Fruit fly (Drosophila melanogaster): Measurements from ENCODE around the gene mRpL23.

The mRpL23 gene

dm6 chr3L:2387816-2388215 lies 14.3 kb upstream of the mRpL23 start (continued):
- no peak for TF ChIP-seq CG14965 (GFP tag; optimal IDR thresholded peaks at IDR 0.05; ENCODE audit: borderline replicate concordance)
- no peak for TF ChIP-seq kah (GFP tag; optimal IDR thresholded peaks at IDR 0.05)
- TF ChIP-seq CG6813 (GFP tag; optimal IDR thresholded peaks at IDR 0.05): no peak
- no peak for TF ChIP-seq CG3281 (GFP tag; optimal IDR thresholded peaks at IDR 0.05)
- no peak for TF ChIP-seq CG18764 (GFP tag; optimal IDR thresholded peaks at IDR 0.05)
- TF ChIP-seq CG17328 (GFP tag; IDR thresholded peaks at IDR 0.05): no peak
- no peak for TF ChIP-seq CG1647 (GFP tag; optimal IDR thresholded peaks at IDR 0.05)
- TF ChIP-seq nerfin-1 (tag; optimal IDR thresholded peaks at IDR 0.05): peak; percentile 92
- TF ChIP-seq HmgD (GFP tag; optimal IDR thresholded peaks at IDR 0.05): no peak
- TF ChIP-seq CG10543 (GFP tag; optimal IDR thresholded peaks at IDR 0.05): no peak
- no peak for TF ChIP-seq Hr3 (GFP tag; optimal IDR thresholded peaks at IDR 0.05)
- TF ChIP-seq CG8290 (GFP tag; optimal IDR thresholded peaks at IDR 0.05): no peak
- no peak for TF ChIP-seq CG8290 (tag; optimal IDR thresholded peaks at IDR 0.05)
- TF ChIP-seq CG7556 (GFP tag; optimal IDR thresholded peaks at IDR 0.05): no peak
- peak; percentile 7 for TF ChIP-seq stwl (tag; optimal IDR thresholded peaks at IDR 0.05)
- TF ChIP-seq CG33557 (GFP tag; optimal IDR thresholded peaks at IDR 0.05): no peak
- TF ChIP-seq CG10979 (tag; optimal IDR thresholded peaks at IDR 0.05): no peak
- TF ChIP-seq crp (GFP tag; optimal IDR thresholded peaks at IDR 0.05): no peak
- TF ChIP-seq Hr78 (GFP tag; optimal IDR thresholded peaks at IDR 0.05): no peak
- no peak for TF ChIP-seq caup (GFP tag; optimal IDR thresholded peaks at IDR 0.05; ENCODE audit: severe bottlenecking)
- peak; percentile 17 for TF ChIP-seq CG17359 (tag; optimal IDR thresholded peaks at IDR 0.05)
- no peak; the same call in 2 of the 3 replicates for TF ChIP-seq CG34422 (GFP tag; IDR thresholded peaks at IDR 0.05)
- TF ChIP-seq CG6689 (GFP tag; IDR thresholded peaks at IDR 0.05): no peak
- TF ChIP-seq gsb-n (tag; optimal IDR thresholded peaks at IDR 0.05): no peak
- no peak for TF ChIP-seq Ssrp (tag; optimal IDR thresholded peaks at IDR 0.05)
- no peak for TF ChIP-seq ssp (GFP tag; IDR thresholded peaks at IDR 0.05)
- no peak for TF ChIP-seq CG4360 (GFP tag; IDR thresholded peaks at IDR 0.05)
- no peak for TF ChIP-seq HLH3B (GFP tag; IDR thresholded peaks at IDR 0.05)
- TF ChIP-seq trem (tag; optimal IDR thresholded peaks at IDR 0.05): peak; percentile 30
- no peak for TF ChIP-seq mirr (GFP tag; optimal IDR thresholded peaks at IDR 0.05)
- no peak for TF ChIP-seq CG13296 (GFP tag; optimal IDR thresholded peaks at IDR 0.05)
- no peak for TF ChIP-seq Oli (tag; optimal IDR thresholded peaks at IDR 0.05)
- no peak for TF ChIP-seq B-H2 (GFP tag; optimal IDR thresholded peaks at IDR 0.05)
- TF ChIP-seq H2.0 (GFP tag; IDR thresholded peaks at IDR 0.05): no peak
- peak; percentile 42; the same call in 1 of the 2 replicates for TF ChIP-seq CG13287 (GFP tag; IDR thresholded peaks at IDR 0.05; ENCODE audit: partially characterized antibody)
- no peak for TF ChIP-seq CG14667 (GFP tag; IDR thresholded peaks at IDR 0.05)
- no peak for TF ChIP-seq CG7271 (tag; optimal IDR thresholded peaks at IDR 0.05)
- TF ChIP-seq tna (GFP tag; IDR thresholded peaks at IDR 0.05; ENCODE audit: partially characterized antibody): no peak
- no peak for TF ChIP-seq ftz-f1 (GFP tag; optimal IDR thresholded peaks at IDR 0.05)
- no peak for TF ChIP-seq Chrac-16 (GFP tag; optimal IDR thresholded peaks at IDR 0.05)
- no peak for TF ChIP-seq CG8281 (tag; optimal IDR thresholded peaks at IDR 0.05)
- TF ChIP-seq CG14860 (GFP tag; IDR thresholded peaks at IDR 0.05; ENCODE audit: partially characterized antibody): no peak
- peak; percentile 20 for TF ChIP-seq dmrt99B (tag; optimal IDR thresholded peaks at IDR 0.05)
- TF ChIP-seq corto (GFP tag; optimal IDR thresholded peaks at IDR 0.05): no peak
- TF ChIP-seq CG15514 (GFP tag; optimal IDR thresholded peaks at IDR 0.05): peak; percentile 8
- no peak for TF ChIP-seq CG2129 (GFP tag; IDR thresholded peaks at IDR 0.05; ENCODE audit: partially characterized antibody)
- peak; percentile 54; the same call in 1 of the 2 replicates for TF ChIP-seq vvl (GFP tag; IDR thresholded peaks at IDR 0.05)
- TF ChIP-seq NC2β (GFP tag; optimal IDR thresholded peaks at IDR 0.05): no peak
- no peak for TF ChIP-seq ttk (GFP tag; IDR thresholded peaks at IDR 0.05)
- no peak for TF ChIP-seq esg (GFP tag; conservative IDR thresholded peaks at IDR 0.05)

All from whole organism, embryonic.